Worm (Caenorhabditis elegans): ENCODE measurements around the gene R03H10.4.

Gene R03H10.4

ce11 chrII:4202633-4203032, 34.3 kb upstream of the R03H10.4 start:
- TF ChIP-seq nhr-85 (tag) = peak; percentile 95

DNA sequence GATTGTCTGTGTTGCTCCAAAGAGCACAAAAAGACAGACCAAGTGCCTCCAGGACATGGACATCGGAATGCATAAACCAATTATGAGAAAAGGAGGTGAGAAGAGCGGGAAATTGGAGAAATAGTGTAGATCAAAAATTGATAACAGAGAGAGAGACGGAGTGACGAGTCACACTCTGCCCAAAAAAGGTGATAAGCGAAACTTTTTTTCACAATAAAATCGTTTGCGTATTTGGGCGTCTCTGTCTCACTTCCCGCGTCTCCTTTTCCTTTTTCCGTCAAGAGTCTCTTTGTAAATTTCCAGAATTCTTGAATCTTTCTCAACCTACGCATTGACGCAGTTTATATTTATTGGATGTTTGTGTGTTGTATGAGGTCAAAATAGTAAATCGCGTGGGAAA, 25.8 kb upstream of the R03H10.4 start, which contains the start of gene mth-2:
TSS of gene mth-2 (minus strand) at position 188 of the 400 bp plus-strand sequence.
- TF ChIP-seq sptf-1 (tag; optimal IDR thresholded peaks at IDR 0.05) (no peak), pqm-1 (tag; optimal IDR thresholded peaks at IDR 0.05) (peak; percentile 22), nhr-47 (tag; optimal IDR thresholded peaks at IDR 0.05) (no peak), lin-14 (GFP tag; optimal IDR thresholded peaks at IDR 0.05) (peak; percentile 10), egl-27 (tag; optimal IDR thresholded peaks at IDR 0.05) (no peak), efl-1 (optimal IDR thresholded peaks at IDR 0.05) (no peak), efl-1 (GFP tag; optimal IDR thresholded peaks at IDR 0.05 in 1 of 2) (no peak), ceh-88 (GFP tag; IDR thresholded peaks at IDR 0.05) (no peak), nhr-76 (tag; optimal IDR thresholded peaks at IDR 0.05) (no peak), vab-15 (tag; optimal IDR thresholded peaks at IDR 0.05) (no peak), aly-2 (tag; optimal IDR thresholded peaks at IDR 0.05) (no peak), fkh-10 (GFP tag; optimal IDR thresholded peaks at IDR 0.05) (no peak), efl-3 (GFP tag; optimal IDR thresholded peaks at IDR 0.05) (no peak), unc-86 (tag; optimal IDR thresholded peaks at IDR 0.05) (no peak), elt-3 (tag; optimal IDR thresholded peaks at IDR 0.05) (peak in 1 of 6 experiments; percentile 46), lin-13 (GFP tag; optimal IDR thresholded peaks at IDR 0.05) (no peak), nhr-20 (tag; optimal IDR thresholded peaks at IDR 0.05) (no peak), hpl-2 (GFP tag; optimal IDR thresholded peaks at IDR 0.05) (no peak), xbp-1 (tag; optimal IDR thresholded peaks at IDR 0.05) (no peak), sup-37 (GFP tag; optimal IDR thresholded peaks at IDR 0.05) (no peak), elt-2 (tag; optimal IDR thresholded peaks at IDR 0.05) (peak; percentile 93), mef-2 (tag; optimal IDR thresholded peaks at IDR 0.05) (no peak), ces-1 (GFP tag; optimal IDR thresholded peaks at IDR 0.05) (no peak), F16B12.6 (tag; optimal IDR thresholded peaks at IDR 0.05) (no peak), lin-35 (GFP tag; optimal IDR thresholded peaks at IDR 0.05) (peak in 1 of 2 experiments; percentile 42), irx-1 (tag; optimal IDR thresholded peaks at IDR 0.05) (no peak), ceh-90 (tag; optimal IDR thresholded peaks at IDR 0.05) (no peak), mep-1 (tag; optimal IDR thresholded peaks at IDR 0.05) (no peak), jun-1 (tag; optimal IDR thresholded peaks at IDR 0.05) (no peak), mab-9 (GFP tag; IDR thresholded peaks at IDR 0.05) (no peak), lsy-2 (tag; optimal IDR thresholded peaks at IDR 0.05) (no peak), pax-3 (tag; optimal IDR thresholded peaks at IDR 0.05) (no peak)

DNA sequence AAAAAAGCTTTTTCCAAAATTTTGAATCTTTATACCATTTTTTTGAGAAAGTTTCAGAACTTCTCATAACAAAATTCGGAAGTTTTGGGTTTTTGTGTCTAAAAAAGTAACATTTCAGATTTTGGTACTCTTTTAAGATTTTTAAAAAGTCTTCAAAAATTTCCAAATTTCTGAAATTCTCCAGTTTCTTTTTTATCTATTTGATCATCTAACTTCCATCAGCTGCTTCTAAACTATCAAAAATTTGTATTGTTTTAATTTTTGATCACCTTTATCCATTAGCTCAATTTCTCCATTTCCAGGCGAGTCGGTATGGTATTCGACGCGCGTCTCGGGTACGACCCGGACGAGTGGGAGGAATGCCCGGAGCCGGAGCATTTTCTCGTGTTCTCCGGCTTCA, 18.1 kb upstream of the R03H10.4 start, which contains the start of gene cpna-1:
TSS of gene cpna-1 (plus strand) at position 301 of the 400 bp plus-strand sequence.
- TF ChIP-seq ces-1 (GFP tag; optimal IDR thresholded peaks at IDR 0.05) (no peak), lin-39 (tag; optimal IDR thresholded peaks at IDR 0.05) (no peak), snu-23 (GFP tag; optimal IDR thresholded peaks at IDR 0.05) (no peak), elt-2 (tag; optimal IDR thresholded peaks at IDR 0.05) (no peak), lsy-2 (tag; optimal IDR thresholded peaks at IDR 0.05) (no peak), ztf-4 (tag; optimal IDR thresholded peaks at IDR 0.05) (no peak), aly-2 (tag; optimal IDR thresholded peaks at IDR 0.05) (no peak), fkh-4 (tag; optimal IDR thresholded peaks at IDR 0.05; ENCODE audit: borderline replicate concordance) (no peak), irx-1 (tag; optimal IDR thresholded peaks at IDR 0.05) (no peak), elt-3 (tag; optimal IDR thresholded peaks at IDR 0.05) (no peak), efl-1 (optimal IDR thresholded peaks at IDR 0.05) (no peak), efl-1 (GFP tag; optimal IDR thresholded peaks at IDR 0.05 in 1 of 2) (no peak), nhr-20 (tag; optimal IDR thresholded peaks at IDR 0.05) (no peak)

DNA sequence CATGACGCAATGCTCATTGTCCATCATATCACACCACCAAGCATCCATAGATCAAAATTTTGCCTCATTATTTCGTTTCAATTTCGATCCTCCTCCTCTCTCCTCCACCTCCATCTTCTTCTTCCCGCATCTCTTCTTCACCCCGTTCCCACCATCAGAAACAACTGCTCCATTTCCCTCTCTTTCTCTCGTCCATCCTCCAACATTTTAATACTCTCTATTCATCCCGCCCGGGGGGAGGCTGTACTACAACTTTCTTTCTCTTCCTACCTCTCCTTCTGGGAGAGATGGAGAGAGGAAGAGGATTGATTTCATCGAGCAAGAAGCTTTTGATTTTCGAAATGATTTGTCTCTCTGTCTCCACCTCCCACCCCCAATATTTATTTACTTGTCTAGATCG, 15.7 kb upstream of the R03H10.4 start:
- no peak for TF ChIP-seq ztf-11 (tag; optimal IDR thresholded peaks at IDR 0.05)
- TF ChIP-seq mdl-1 (tag; optimal IDR thresholded peaks at IDR 0.05) = no peak
- no peak for TF ChIP-seq snpc-4 (tag; optimal IDR thresholded peaks at IDR 0.05)
- no peak for TF ChIP-seq alr-1 (tag; optimal IDR thresholded peaks at IDR 0.05; ENCODE audit: borderline replicate concordance)
- TF ChIP-seq ztf-4 (tag; optimal IDR thresholded peaks at IDR 0.05) = no peak
- no peak for TF ChIP-seq irx-1 (tag; optimal IDR thresholded peaks at IDR 0.05)
- peak; percentile 13 for TF ChIP-seq swsn-7 (tag; optimal IDR thresholded peaks at IDR 0.05)
- TF ChIP-seq ceh-63 (GFP tag; optimal IDR thresholded peaks at IDR 0.05) = no peak
- TF ChIP-seq nhr-11 (tag; optimal IDR thresholded peaks at IDR 0.05) = no peak
- no peak for TF ChIP-seq hlh-17 (GFP tag; optimal IDR thresholded peaks at IDR 0.05; ENCODE audit: borderline replicate concordance)
- TF ChIP-seq unc-62 (GFP tag; optimal IDR thresholded peaks at IDR 0.05) = no peak
- TF ChIP-seq dsc-1 (tag; optimal IDR thresholded peaks at IDR 0.05) = peak; percentile 40
- no peak for TF ChIP-seq egl-13 (tag; optimal IDR thresholded peaks at IDR 0.05)
- no peak for TF ChIP-seq nhr-85 (tag)
- no peak for TF ChIP-seq aha-1 (tag; optimal IDR thresholded peaks at IDR 0.05)
- no peak for TF ChIP-seq egl-27 (tag; optimal IDR thresholded peaks at IDR 0.05)
- TF ChIP-seq nhr-20 (tag; optimal IDR thresholded peaks at IDR 0.05) = peak; percentile 42

All from whole organism, L1 larva.